Worm (Caenorhabditis elegans): ENCODE measurements around the gene F47B7.4.

DNA sequence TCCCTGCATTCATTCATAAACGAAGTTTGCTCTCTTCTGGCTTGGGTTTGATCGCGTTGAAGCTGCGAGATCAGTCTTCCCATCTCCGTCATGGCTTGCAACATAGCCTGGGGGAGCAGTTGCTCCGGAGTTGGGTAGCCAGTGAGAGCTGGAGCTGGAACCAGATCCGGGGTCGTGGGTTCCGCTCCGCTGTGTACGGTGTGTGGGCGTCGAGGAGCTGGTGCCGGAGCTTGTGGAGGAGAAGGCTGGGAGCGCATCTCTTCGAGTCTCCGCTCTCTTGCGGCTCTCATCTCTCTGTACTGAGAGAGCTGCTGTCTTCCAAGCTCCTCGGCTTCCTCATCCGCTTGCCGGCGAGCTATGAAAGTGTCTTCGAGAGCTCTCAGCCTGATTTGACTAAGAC lies 14.0 kb downstream of the F47B7.4 start:
- TF ChIP-seq ama-1 (optimal IDR thresholded peaks at IDR 0.05) (no peak), tbx-37 (GFP tag; conservative IDR thresholded peaks at IDR 0.05) (no peak), tra-4 (tag; optimal IDR thresholded peaks at IDR 0.05) (no peak), ceh-36 (tag; optimal IDR thresholded peaks at IDR 0.05) (no peak), ceh-13 (GFP tag; optimal IDR thresholded peaks at IDR 0.05) (no peak), hmbx-1 (tag; optimal IDR thresholded peaks at IDR 0.05) (no peak), pes-1 (GFP tag; IDR thresholded peaks at IDR 0.05) (no peak), ets-7 (tag; optimal IDR thresholded peaks at IDR 0.05) (no peak), tbx-11 (GFP tag; IDR thresholded peaks at IDR 0.05) (no peak), scrt-1 (GFP tag; IDR thresholded peaks at IDR 0.05) (no peak), aly-1 (tag; optimal IDR thresholded peaks at IDR 0.05) (no peak), sea-1 (GFP tag; conservative IDR thresholded peaks at IDR 0.05) (no peak), F13C5.2 (tag; optimal IDR thresholded peaks at IDR 0.05) (no peak)

Measured in whole organism, early embryonic.